Worm (Caenorhabditis elegans): ENCODE data around the gene alfa-1.
A peak's percentile ranks its signal among the peaks of the same experiment; 100 is the strongest.

alfa-1 gene

DNA sequence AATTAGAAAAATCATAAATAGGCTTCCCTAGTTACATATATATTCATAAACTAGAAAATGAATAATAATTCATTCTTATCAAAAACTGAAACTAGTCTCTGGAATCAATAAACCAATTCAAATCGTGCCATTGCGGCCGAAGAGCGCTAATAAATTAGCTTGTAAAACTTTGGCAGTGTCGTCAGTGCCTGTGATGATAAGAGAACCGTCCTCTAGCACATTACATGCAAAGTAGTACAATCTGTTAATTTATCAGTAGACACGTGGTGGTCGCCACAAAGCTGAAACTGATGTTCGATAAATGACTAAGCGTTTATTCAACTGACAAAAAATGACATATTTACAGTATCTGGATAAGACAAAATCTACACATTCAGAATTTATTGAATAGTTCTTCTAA is 33.3 kb upstream of the alfa-1 start:
- TF ChIP-seq med-1 (GFP tag; optimal IDR thresholded peaks at IDR 0.05; ENCODE audit: insufficient read depth), result no peak
- no peak for TF ChIP-seq ref-1 (GFP tag; conservative IDR thresholded peaks at IDR 0.05)
- no peak for TF ChIP-seq ztf-29 (GFP tag; IDR thresholded peaks at IDR 0.05)
- no peak for TF ChIP-seq tab-1 (GFP tag; IDR thresholded peaks at IDR 0.05)
- TF ChIP-seq ztf-23 (GFP tag; IDR thresholded peaks at IDR 0.05), result no peak

- TF ChIP-seq cog-1 (tag; optimal IDR thresholded peaks at IDR 0.05) (no peak), ref-1 (GFP tag; conservative IDR thresholded peaks at IDR 0.05) (no peak), med-1 (GFP tag; optimal IDR thresholded peaks at IDR 0.05; ENCODE audit: insufficient read depth) (no peak), ztf-29 (GFP tag; IDR thresholded peaks at IDR 0.05) (no peak), ztf-23 (GFP tag; IDR thresholded peaks at IDR 0.05) (no peak), flt-1 (GFP tag; IDR thresholded peaks at IDR 0.05) (no peak), T22C8.4 (GFP tag; IDR thresholded peaks at IDR 0.05) (no peak), klf-2 (GFP tag; conservative IDR thresholded peaks at IDR 0.05) (no peak), tab-1 (GFP tag; IDR thresholded peaks at IDR 0.05) (no peak)
Observed at ce11 chrII:7694745-7695144, 32.4 kb upstream of the alfa-1 start.

DNA sequence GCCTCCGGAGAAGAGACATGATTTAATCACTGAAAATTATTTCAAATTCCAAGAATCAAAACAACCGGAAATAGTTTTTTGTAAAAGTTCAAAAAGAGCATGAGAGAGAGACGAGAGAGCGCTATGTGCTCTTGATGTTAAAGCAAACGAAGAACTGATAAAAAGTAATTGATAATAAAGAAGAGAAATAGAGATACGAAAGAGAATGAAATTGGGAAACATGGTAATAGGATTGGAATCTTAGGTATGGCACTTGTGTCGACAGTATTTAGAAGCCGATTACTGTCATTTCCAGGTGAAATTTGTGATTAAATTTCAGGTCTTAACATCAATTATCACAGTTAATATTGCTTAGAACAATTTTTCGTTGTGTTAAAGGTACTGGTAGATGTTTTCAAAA is 31.6 kb upstream of the alfa-1 start, which contains the start of gene nhx-2:
TSS of gene nhx-2 (minus strand) at position 29 of the 400 bp plus-strand sequence.
- TF ChIP-seq tab-1 (GFP tag; IDR thresholded peaks at IDR 0.05) (no peak), ref-1 (GFP tag; conservative IDR thresholded peaks at IDR 0.05) (no peak), cog-1 (tag; optimal IDR thresholded peaks at IDR 0.05) (no peak), ztf-29 (GFP tag; IDR thresholded peaks at IDR 0.05) (no peak), klf-2 (GFP tag; conservative IDR thresholded peaks at IDR 0.05) (no peak), med-1 (GFP tag; optimal IDR thresholded peaks at IDR 0.05; ENCODE audit: insufficient read depth) (no peak), T22C8.4 (GFP tag; IDR thresholded peaks at IDR 0.05) (no peak), ztf-23 (GFP tag; IDR thresholded peaks at IDR 0.05) (no peak), flt-1 (GFP tag; IDR thresholded peaks at IDR 0.05) (no peak)

DNA sequence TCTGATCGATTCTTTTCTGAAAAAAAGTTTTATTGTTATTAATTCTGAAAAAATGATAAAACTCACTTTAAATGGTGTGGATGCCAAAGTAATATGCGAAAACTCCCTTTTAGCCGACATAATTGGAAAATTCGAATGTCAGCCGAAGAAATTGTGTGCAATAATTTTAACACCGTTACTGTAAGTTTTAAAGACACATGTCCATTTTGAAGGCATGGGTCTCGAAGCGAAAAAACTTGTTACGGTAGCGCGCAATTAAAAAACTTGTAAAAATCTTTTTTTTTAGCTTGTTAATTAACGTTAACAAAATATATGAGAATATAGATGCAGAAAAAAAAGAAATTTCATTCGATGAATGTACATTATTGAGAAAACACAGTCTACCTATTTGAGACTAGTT is 28.1 kb upstream of the alfa-1 start, which contains the start of gene pid-1:
TSS of gene pid-1 (minus strand) at position 173 of the 400 bp plus-strand sequence.
- TF ChIP-seq flt-1 (GFP tag; IDR thresholded peaks at IDR 0.05), result no peak
- no peak for TF ChIP-seq ztf-29 (GFP tag; IDR thresholded peaks at IDR 0.05)

DNA sequence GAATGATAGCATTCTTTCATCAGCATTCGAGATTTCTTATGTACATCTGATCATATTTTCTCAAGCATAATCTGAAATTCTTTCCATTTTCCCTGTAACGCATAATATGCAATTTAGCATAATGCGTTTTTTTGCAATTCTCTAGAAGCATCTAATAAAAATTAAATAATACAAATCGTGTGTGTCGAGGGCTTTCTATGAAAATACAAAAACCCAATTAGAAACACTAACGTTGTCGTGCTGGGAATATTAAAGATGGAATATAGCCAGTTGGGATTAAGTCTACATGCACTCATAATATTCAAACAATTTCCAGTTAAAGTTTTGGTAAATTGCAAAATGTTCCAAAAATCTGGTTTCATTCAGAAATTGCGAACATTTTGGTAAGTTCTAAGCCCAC is 22.3 kb upstream of the alfa-1 start, which contains the start of gene F18A1.1:
TSS of gene F18A1.1 (plus strand) at position 301 of the 400 bp plus-strand sequence.
- TF ChIP-seq ref-1 (GFP tag; conservative IDR thresholded peaks at IDR 0.05), result no peak
- TF ChIP-seq T22C8.4 (GFP tag; IDR thresholded peaks at IDR 0.05), result no peak
- TF ChIP-seq med-1 (GFP tag; optimal IDR thresholded peaks at IDR 0.05; ENCODE audit: insufficient read depth), result no peak

- no peak for TF ChIP-seq med-1 (GFP tag; optimal IDR thresholded peaks at IDR 0.05; ENCODE audit: insufficient read depth)
- TF ChIP-seq tab-1 (GFP tag; IDR thresholded peaks at IDR 0.05), result no peak
- no peak for TF ChIP-seq flt-1 (GFP tag; IDR thresholded peaks at IDR 0.05)
- no peak for TF ChIP-seq ztf-29 (GFP tag; IDR thresholded peaks at IDR 0.05)
- TF ChIP-seq cog-1 (tag; optimal IDR thresholded peaks at IDR 0.05), result no peak
- TF ChIP-seq klf-2 (GFP tag; conservative IDR thresholded peaks at IDR 0.05), result no peak
- TF ChIP-seq ref-1 (GFP tag; conservative IDR thresholded peaks at IDR 0.05), result no peak
- no peak for TF ChIP-seq ztf-23 (GFP tag; IDR thresholded peaks at IDR 0.05)
- TF ChIP-seq T22C8.4 (GFP tag; IDR thresholded peaks at IDR 0.05), result no peak
Observed at ce11 chrII:7682488-7682887, 20.2 kb upstream of the alfa-1 start.

- no peak for TF ChIP-seq tab-1 (GFP tag; IDR thresholded peaks at IDR 0.05)
- TF ChIP-seq flt-1 (GFP tag; IDR thresholded peaks at IDR 0.05), result no peak
- no peak for TF ChIP-seq cog-1 (tag; optimal IDR thresholded peaks at IDR 0.05)
- no peak for TF ChIP-seq ztf-23 (GFP tag; IDR thresholded peaks at IDR 0.05)
- no peak for TF ChIP-seq ref-1 (GFP tag; conservative IDR thresholded peaks at IDR 0.05)
- TF ChIP-seq T22C8.4 (GFP tag; IDR thresholded peaks at IDR 0.05), result no peak
- no peak for TF ChIP-seq med-1 (GFP tag; optimal IDR thresholded peaks at IDR 0.05; ENCODE audit: insufficient read depth)
- TF ChIP-seq ztf-29 (GFP tag; IDR thresholded peaks at IDR 0.05), result no peak
Observed at ce11 chrII:7681898-7682297, 19.6 kb upstream of the alfa-1 start, which contains the start of gene lin-26. Gene lin-26 (plus strand): TSS chrII:7682198.

DNA sequence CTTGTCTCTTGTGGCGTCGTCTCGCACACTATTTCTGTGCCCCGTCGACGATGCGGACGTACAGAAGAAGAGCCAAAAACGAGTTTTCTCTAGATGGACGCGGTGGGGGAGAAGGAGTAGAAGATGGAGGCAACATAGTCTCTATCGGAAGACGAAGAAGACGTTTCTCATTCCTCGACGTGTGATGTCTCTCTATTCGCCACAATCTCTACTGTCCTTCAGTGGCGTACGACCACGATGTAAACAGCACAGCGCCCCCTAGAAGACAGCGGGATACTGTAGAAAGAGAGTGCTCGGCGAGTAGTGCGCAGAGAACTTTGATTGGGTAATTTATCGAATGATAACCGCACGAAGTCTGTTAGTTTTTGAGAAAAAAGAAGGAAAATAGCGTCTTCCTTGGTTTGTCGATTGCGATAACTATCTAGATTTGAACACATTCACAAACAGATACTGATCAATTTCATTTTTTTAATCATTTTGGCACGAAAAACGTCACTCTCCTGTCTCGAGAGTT is 17.2 kb upstream of the alfa-1 start:
- no peak for TF ChIP-seq klf-2 (GFP tag; conservative IDR thresholded peaks at IDR 0.05)
- no peak for TF ChIP-seq med-1 (GFP tag; optimal IDR thresholded peaks at IDR 0.05; ENCODE audit: insufficient read depth)
- no peak for TF ChIP-seq cog-1 (tag; optimal IDR thresholded peaks at IDR 0.05)
- TF ChIP-seq T22C8.4 (GFP tag; IDR thresholded peaks at IDR 0.05), result no peak
- no peak for TF ChIP-seq flt-1 (GFP tag; IDR thresholded peaks at IDR 0.05)
- TF ChIP-seq ztf-29 (GFP tag; IDR thresholded peaks at IDR 0.05), result no peak
- TF ChIP-seq ztf-23 (GFP tag; IDR thresholded peaks at IDR 0.05), result no peak
- no peak for TF ChIP-seq ref-1 (GFP tag; conservative IDR thresholded peaks at IDR 0.05)
- no peak for TF ChIP-seq tab-1 (GFP tag; IDR thresholded peaks at IDR 0.05)

DNA sequence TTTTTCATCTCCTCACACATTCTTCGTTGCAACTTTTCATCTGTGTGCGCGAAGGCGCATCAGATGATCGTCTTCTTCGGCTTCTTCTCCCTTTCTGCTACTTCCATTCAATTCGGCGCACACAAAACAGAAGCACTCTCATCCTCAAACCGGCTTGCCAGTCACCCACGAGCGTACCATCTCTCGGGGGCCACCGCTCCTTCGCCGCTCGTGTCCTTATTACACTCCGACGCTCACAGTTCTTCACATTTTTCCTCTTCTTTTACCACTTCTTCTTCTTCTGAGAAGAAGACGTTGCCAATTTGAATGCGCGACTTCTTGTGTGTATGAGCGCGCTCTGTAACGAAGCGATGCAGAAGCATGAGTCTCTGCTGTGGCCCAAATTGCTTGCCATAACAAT is 16.2 kb upstream of the alfa-1 start:
- TF ChIP-seq ref-1 (GFP tag; conservative IDR thresholded peaks at IDR 0.05), result no peak
- no peak for TF ChIP-seq T22C8.4 (GFP tag; IDR thresholded peaks at IDR 0.05)
- no peak for TF ChIP-seq klf-2 (GFP tag; conservative IDR thresholded peaks at IDR 0.05)
- no peak for TF ChIP-seq med-1 (GFP tag; optimal IDR thresholded peaks at IDR 0.05; ENCODE audit: insufficient read depth)
- TF ChIP-seq ztf-23 (GFP tag; IDR thresholded peaks at IDR 0.05), result no peak
- TF ChIP-seq cog-1 (tag; optimal IDR thresholded peaks at IDR 0.05), result no peak
- no peak for TF ChIP-seq tab-1 (GFP tag; IDR thresholded peaks at IDR 0.05)
- no peak for TF ChIP-seq flt-1 (GFP tag; IDR thresholded peaks at IDR 0.05)
- TF ChIP-seq ztf-29 (GFP tag; IDR thresholded peaks at IDR 0.05), result no peak

DNA sequence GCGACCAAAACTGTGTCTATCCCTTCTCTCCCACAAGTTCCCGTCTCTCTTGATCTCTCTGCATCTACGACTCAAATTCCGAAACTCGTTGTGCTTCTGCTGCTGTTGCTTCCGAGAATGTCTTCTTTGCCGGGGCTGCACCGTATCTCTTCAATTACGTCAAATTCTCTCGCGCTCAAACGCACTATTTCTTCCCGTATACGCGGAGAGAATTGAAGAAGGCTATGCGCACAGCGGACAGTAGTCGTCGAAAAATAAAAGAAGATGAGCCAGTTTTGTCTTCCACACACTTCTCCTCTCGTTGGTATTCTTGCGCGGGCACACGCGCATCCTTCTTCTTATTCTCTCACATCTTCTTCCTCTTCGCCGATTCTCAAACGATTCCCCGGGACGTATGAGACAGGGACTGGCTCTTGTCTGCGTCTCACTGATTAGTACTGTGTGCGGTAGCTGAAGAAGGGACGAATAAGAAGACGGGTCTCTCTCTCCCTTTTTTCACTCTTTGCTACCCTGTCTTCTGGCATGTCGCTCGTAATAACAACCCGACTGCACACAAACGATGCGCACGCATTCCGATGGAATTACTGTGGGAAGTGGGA is 14.1 kb upstream of the alfa-1 start:
- TF ChIP-seq flt-1 (GFP tag; IDR thresholded peaks at IDR 0.05) (no peak), ztf-23 (GFP tag; IDR thresholded peaks at IDR 0.05) (no peak), T22C8.4 (GFP tag; IDR thresholded peaks at IDR 0.05) (no peak), med-1 (GFP tag; optimal IDR thresholded peaks at IDR 0.05; ENCODE audit: insufficient read depth) (no peak), ztf-29 (GFP tag; IDR thresholded peaks at IDR 0.05) (no peak), cog-1 (tag; optimal IDR thresholded peaks at IDR 0.05) (peak; percentile 24), tab-1 (GFP tag; IDR thresholded peaks at IDR 0.05) (no peak), ref-1 (GFP tag; conservative IDR thresholded peaks at IDR 0.05) (0 out of 2 replicates have a peak, but pooled peaks have one; percentile 7), klf-2 (GFP tag; conservative IDR thresholded peaks at IDR 0.05) (no peak)

Measured in whole organism, midembryonic.